Fruit fly (Drosophila melanogaster) whole organism, wandering third instar larva: ENCODE measurements around the gene CG43149.

Experiments
- Abd-B ChIP-seq: fragments of >200 bp; optimal IDR thresholded peaks from 2 replicates; lab custom pipeline; 2017; ENCODE audit warnings: missing biosample characterization, missing genetic modification characterization
- CG32264 ChIP-seq: fragments of 200-800 bp; sonication (Bioruptor generic); optimal IDR thresholded peaks from 2 replicates; lab custom pipeline; 2016; ENCODE audit warnings: missing biosample characterization, missing genetic modification characterization
- CG9705 ChIP-seq: fragments of 200-800 bp; sonication (Bioruptor generic); optimal IDR thresholded peaks from 2 replicates; lab custom pipeline; 2018; ENCODE audit warnings: missing biosample characterization, mild to moderate bottlenecking, missing genetic modification characterization
- CrebA ChIP-seq: fragments of 200-800 bp; sonication (Bioruptor generic); optimal IDR thresholded peaks from 2 replicates; lab custom pipeline; 2016; ENCODE audit warnings: missing biosample characterization, mild to moderate bottlenecking, missing genetic modification characterization, borderline replicate concordance
- Dfd ChIP-seq: fragments of >200 bp; optimal IDR thresholded peaks from 2 replicates; lab custom pipeline; 2017; ENCODE audit warnings: missing biosample characterization, missing genetic modification characterization
- Dif ChIP-seq: fragments of 200-275, 200-300 bp; sonication (Bioruptor generic); optimal IDR thresholded peaks from 2 replicates; lab custom pipeline; 2018; ENCODE audit warnings: missing biosample characterization, missing genetic modification characterization; ENCODE audit not compliant: partially characterized antibody
- GATAd ChIP-seq: sonication (Bioruptor generic); optimal IDR thresholded peaks from 2 replicates; lab custom pipeline; 2016; ENCODE audit warnings: missing biosample characterization, missing genetic modification characterization
- HLH106 ChIP-seq: fragments of 200-800 bp; optimal IDR thresholded peaks from 3 replicates; lab custom pipeline; 2019; ENCODE audit warnings: missing biosample characterization, mild to moderate bottlenecking, missing genetic modification characterization, moderate library complexity
- Hnf4 ChIP-seq: fragments of 200-800 bp; sonication (Bioruptor generic); optimal IDR thresholded peaks from 2 replicates; lab custom pipeline; 2016; ENCODE audit warnings: missing biosample characterization, mild to moderate bottlenecking, missing genetic modification characterization
- Hr78 ChIP-seq: fragments of >200 bp; optimal IDR thresholded peaks from 2 replicates; lab custom pipeline; 2017; ENCODE audit warnings: missing biosample characterization, missing genetic modification characterization
- Hr83 ChIP-seq: fragments of 200-300 bp; sonication (Bioruptor generic); optimal IDR thresholded peaks from 2 replicates; lab custom pipeline; 2016; ENCODE audit warnings: missing biosample characterization, mild to moderate bottlenecking, missing genetic modification characterization, moderate library complexity; ENCODE audit not compliant: poor library complexity, severe bottlenecking
- Jra ChIP-seq: sonication (Bioruptor generic); optimal IDR thresholded peaks from 2 replicates; lab custom pipeline; 2016; ENCODE audit warnings: missing biosample characterization, missing genetic modification characterization
- Mio ChIP-seq: sonication (Bioruptor generic); optimal IDR thresholded peaks from 2 replicates; lab custom pipeline; 2016; ENCODE audit warnings: missing biosample characterization, missing genetic modification characterization
- Myc ChIP-seq: fragments of >200 bp; optimal IDR thresholded peaks from 2 replicates; lab custom pipeline; 2017
- N ChIP-seq: fragments of >200 bp; optimal IDR thresholded peaks from 2 replicates; lab custom pipeline; 2018; ENCODE audit warnings: missing biosample characterization, missing external identifiers, missing genetic modification characterization
- OdsH ChIP-seq: fragments of 200-800 bp; sonication (Bioruptor generic); optimal IDR thresholded peaks from 2 replicates; lab custom pipeline; 2016; ENCODE audit warnings: missing biosample characterization, mild to moderate bottlenecking, missing genetic modification characterization
- Sp1 ChIP-seq: fragments of 200-800 bp; sonication (Bioruptor generic); optimal IDR thresholded peaks from 3 replicates; lab custom pipeline; 2019; ENCODE audit warnings: missing biosample characterization, mild to moderate bottlenecking, missing genetic modification characterization, moderate library complexity
- Vsx2 ChIP-seq: fragments of 200-300, 225-300 bp; sonication (Bioruptor generic); optimal IDR thresholded peaks from 2 replicates; lab custom pipeline; 2018; ENCODE audit warnings: missing biosample characterization, missing genetic modification characterization; ENCODE audit not compliant: partially characterized antibody
- brk ChIP-seq: fragments of 200-800 bp; sonication (Bioruptor generic); optimal IDR thresholded peaks from 2 replicates; lab custom pipeline; 2016; ENCODE audit warnings: missing biosample characterization, mild to moderate bottlenecking, missing genetic modification characterization
- dl ChIP-seq, 2 experiments: fragments of 175-275, 200-275 bp in 1 of 2; fragments of 200-275 bp in 1 of 2; sonication (Bioruptor generic); optimal IDR thresholded peaks; lab custom pipeline; 2018; ENCODE audit warnings: mild to moderate bottlenecking in 2 of 2, missing biosample characterization in 2 of 2, missing genetic modification characterization in 2 of 2, moderate library complexity in 2 of 2; ENCODE audit not compliant: partially characterized antibody in 2 of 2, insufficient read depth in 1 of 2
- dmrt93B ChIP-seq: fragments of 200-800 bp; sonication (Bioruptor generic); optimal IDR thresholded peaks from 2 replicates; lab custom pipeline; 2018; ENCODE audit warnings: missing biosample characterization, mild to moderate bottlenecking, missing genetic modification characterization
- dsf ChIP-seq: sonication (Bioruptor generic); optimal IDR thresholded peaks from 2 replicates; lab custom pipeline; 2016; ENCODE audit warnings: missing biosample characterization, missing genetic modification characterization, borderline replicate concordance
- ey ChIP-seq: fragments of 200-800 bp; sonication (Bioruptor generic); optimal IDR thresholded peaks from 2 replicates; lab custom pipeline; 2016; ENCODE audit warnings: missing biosample characterization, missing genetic modification characterization
- foxo ChIP-seq, 2 experiments: fragments of 200-800 bp; sonication (Bioruptor generic); optimal IDR thresholded peaks; 2 replicates in 1 of 2; 3 replicates in 1 of 2; lab custom pipeline; 2016 to 2017; ENCODE audit warnings: missing biosample characterization in 2 of 2, missing genetic modification characterization in 2 of 2
- fru ChIP-seq: fragments of 200-800 bp; sonication (Bioruptor generic); optimal IDR thresholded peaks from 3 replicates; lab custom pipeline; 2016; ENCODE audit warnings: missing biosample characterization, mild to moderate bottlenecking, missing genetic modification characterization
- h ChIP-seq: fragments of 200-800 bp; sonication (Bioruptor generic); optimal IDR thresholded peaks from 3 replicates; lab custom pipeline; 2016; ENCODE audit warnings: missing biosample characterization, mild to moderate bottlenecking, missing genetic modification characterization
- jim ChIP-seq: fragments of 175-275, 200-325 bp; sonication (Bioruptor generic); optimal IDR thresholded peaks from 2 replicates; lab custom pipeline; 2016; ENCODE audit warnings: missing biosample characterization, mild to moderate bottlenecking, missing genetic modification characterization
- pan ChIP-seq: fragments of >200 bp; optimal IDR thresholded peaks from 2 replicates; lab custom pipeline; 2017
- psq ChIP-seq: fragments of 200-800 bp; sonication (Bioruptor generic); optimal IDR thresholded peaks from 3 replicates; lab custom pipeline; 2017; ENCODE audit warnings: missing biosample characterization, mild to moderate bottlenecking, missing genetic modification characterization, moderate library complexity
- rgr ChIP-seq: fragments of 200-800 bp; sonication (Bioruptor generic); optimal IDR thresholded peaks from 3 replicates; lab custom pipeline; 2016; ENCODE audit warnings: missing biosample characterization, mild to moderate bottlenecking, missing genetic modification characterization
- sage ChIP-seq: fragments of 200-800 bp; sonication (Bioruptor generic); optimal IDR thresholded peaks from 2 replicates; lab custom pipeline; 2016; ENCODE audit warnings: missing biosample characterization, mild to moderate bottlenecking, missing genetic modification characterization
- sv ChIP-seq: fragments of 200-800 bp; sonication (Bioruptor generic); optimal IDR thresholded peaks from 3 replicates; lab custom pipeline; 2016; ENCODE audit warnings: missing biosample characterization, missing genetic modification characterization
- tai ChIP-seq: sonication (Bioruptor generic); optimal IDR thresholded peaks from 2 replicates; lab custom pipeline; 2016; ENCODE audit warnings: missing biosample characterization, missing genetic modification characterization
- usp ChIP-seq: fragments of >200 bp; optimal IDR thresholded peaks from 2 replicates; lab custom pipeline; 2017; ENCODE audit warnings: missing biosample characterization, missing genetic modification characterization
- woc ChIP-seq: sonication (Bioruptor generic); optimal IDR thresholded peaks from 2 replicates; lab custom pipeline; 2016; ENCODE audit warnings: missing biosample characterization, mild to moderate bottlenecking, missing genetic modification characterization

Gene CG43149

dm6 chr3L:94866-95265 lies 40.3 kb upstream of the CG43149 start:
- TF ChIP-seq Hnf4 (GFP tag; lab: Kevin White, UChicago), result no peak
- TF ChIP-seq sv, result no peak
- TF ChIP-seq CG9705, result no peak
- no peak for TF ChIP-seq CG32264 (GFP tag; lab: Kevin White, UChicago)
- no peak for TF ChIP-seq brk (GFP tag; lab: Kevin White, UChicago)
- no peak for TF ChIP-seq sage (GFP tag; lab: Kevin White, UChicago)
- TF ChIP-seq rgr, result no peak
- TF ChIP-seq Hr83 (GFP tag; lab: Kevin White, UChicago), result no peak
- TF ChIP-seq, all 38 proteins: peak for 0

DNA sequence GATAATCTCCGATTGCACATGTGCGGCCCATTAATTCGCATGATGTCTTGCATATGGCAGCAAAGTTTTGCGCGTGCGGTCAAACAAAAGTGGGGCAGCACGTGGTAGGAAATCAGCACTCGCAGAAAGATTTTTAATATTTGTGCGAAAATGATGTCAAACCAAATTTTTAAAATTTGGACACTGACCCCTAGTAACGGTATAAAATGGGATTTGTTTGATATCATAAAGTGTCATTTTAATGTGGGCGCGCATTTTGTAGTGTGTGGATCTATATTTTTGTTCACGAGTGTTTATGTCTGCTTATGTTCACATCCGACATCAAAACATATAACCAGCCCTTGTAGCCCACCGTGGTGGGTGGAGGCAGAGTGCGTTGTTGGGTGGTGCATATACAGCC lies 39.5 kb upstream of the CG43149 start:
- peak; percentile 18 for TF ChIP-seq CG32264 (GFP tag; lab: Kevin White, UChicago)
- no peak for TF ChIP-seq Vsx2 (GFP tag; lab: Kevin White, UChicago)
- TF ChIP-seq Dif (GFP tag; lab: Kevin White, UChicago), result no peak
- no peak for TF ChIP-seq jim (GFP tag; lab: Kevin White, UChicago)
- TF ChIP-seq tai (GFP tag; lab: Kevin White, UChicago), result no peak
- no peak for TF ChIP-seq dmrt93B (GFP tag; lab: Kevin White, UChicago)
- no peak for TF ChIP-seq Mio (GFP tag; lab: Kevin White, UChicago)
- TF ChIP-seq rgr, result peak; percentile 28
- no peak for TF ChIP-seq CrebA (GFP tag; lab: Kevin White, UChicago)
- peak; percentile 24 for TF ChIP-seq sv
- TF ChIP-seq OdsH (GFP tag; lab: Kevin White, UChicago), result peak; percentile 12
- TF ChIP-seq GATAd, result no peak
- TF ChIP-seq h (GFP tag; lab: Kevin White, UChicago), result peak; percentile 49
- peak; percentile 42 for TF ChIP-seq fru (GFP tag; lab: Kevin White, UChicago)
- TF ChIP-seq Jra (GFP tag; lab: Kevin White, UChicago), result no peak
- peak; percentile 39 for TF ChIP-seq ey (GFP tag; lab: Kevin White, UChicago)
- peak; percentile 13 for TF ChIP-seq HLH106 (tag; lab: Kevin White, UChicago)
- no peak for TF ChIP-seq Sp1 (GFP tag; lab: Kevin White, UChicago)
- TF ChIP-seq foxo (GFP tag; optimal IDR thresholded peaks at IDR 0.05; lab: Kevin White, UChicago), result peak in 1 of 2 experiments; percentile 58

dm6 chr3L:93562-93961 lies 39.0 kb upstream of the CG43149 start:
- no peak for TF ChIP-seq Dfd
- TF ChIP-seq OdsH (GFP tag; lab: Kevin White, UChicago), result no peak
- TF ChIP-seq N (GFP tag; lab: Kevin White, UChicago), result no peak
- TF ChIP-seq Abd-B (GFP tag; lab: Kevin White, UChicago), result no peak
- TF ChIP-seq Jra (GFP tag; lab: Kevin White, UChicago), result no peak
- no peak for TF ChIP-seq Mio (GFP tag; lab: Kevin White, UChicago)
- TF ChIP-seq sv, result no peak
- TF ChIP-seq, all 38 proteins: peak for 0

- TF ChIP-seq foxo (GFP tag; optimal IDR thresholded peaks at IDR 0.05; lab: Kevin White, UChicago), result peak in 1 of 2 experiments; percentile 10
- TF ChIP-seq Jra (GFP tag; lab: Kevin White, UChicago), result no peak
- no peak for TF ChIP-seq Hr78
- no peak for TF ChIP-seq pan (lab: Kevin White, UChicago)
- TF ChIP-seq psq (GFP tag; lab: Kevin White, UChicago), result no peak
- no peak for TF ChIP-seq dsf (GFP tag; lab: Kevin White, UChicago)
- TF ChIP-seq N (GFP tag; lab: Kevin White, UChicago), result no peak
- no peak for TF ChIP-seq Dfd
Measured at dm6 chr3L:91933-92332, 37.4 kb upstream of the CG43149 start.

DNA sequence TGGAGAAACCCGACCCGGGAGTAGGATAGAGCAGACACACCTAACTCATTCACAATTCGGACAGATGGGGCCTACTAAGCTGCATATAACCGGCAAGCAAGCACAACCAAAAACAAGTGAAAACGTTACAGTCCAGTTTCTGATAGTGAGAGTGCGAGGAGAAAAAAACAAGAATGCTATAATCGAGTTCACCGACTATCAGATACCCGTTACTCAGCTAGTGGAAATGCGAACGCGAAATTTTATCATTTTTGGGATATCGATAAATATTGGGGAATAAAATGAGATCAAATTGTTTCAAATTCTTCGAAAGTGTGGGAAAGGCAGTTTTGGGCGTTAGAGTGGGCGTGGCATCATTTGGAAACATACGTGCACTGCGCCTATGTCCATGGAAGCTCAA lies 36.3 kb upstream of the CG43149 start:
- TF ChIP-seq Dfd (peak; percentile 77), rgr (no peak)

dm6 chr3L:86937-87336 lies 32.4 kb upstream of the CG43149 start:
- TF ChIP-seq dl (GFP tag; optimal IDR thresholded peaks at IDR 0.05; lab: Kevin White, UChicago; ENCODE audit: insufficient read depth in 1 of 2, partially characterized antibody in 2 of 2) (no peak), OdsH (GFP tag; lab: Kevin White, UChicago) (no peak), N (GFP tag; lab: Kevin White, UChicago) (no peak), dsf (GFP tag; lab: Kevin White, UChicago) (no peak), usp (GFP tag; lab: Kevin White, UChicago) (no peak), ey (GFP tag; lab: Kevin White, UChicago) (no peak), Myc (lab: Kevin White, UChicago) (no peak), Sp1 (GFP tag; lab: Kevin White, UChicago) (no peak), woc (GFP tag; lab: Kevin White, UChicago) (no peak), dmrt93B (GFP tag; lab: Kevin White, UChicago) (no peak), CG32264 (GFP tag; lab: Kevin White, UChicago) (no peak), jim (GFP tag; lab: Kevin White, UChicago) (no peak), brk (GFP tag; lab: Kevin White, UChicago) (no peak)
